Fruit fly (Drosophila melanogaster) ovary, adult (tissue): Measurements from ENCODE around the gene CG14053.
A peak's percentile ranks its signal among the peaks of the same experiment; 100 is the strongest.

Experiments used
- CG17801 ChIP-seq: fragments of 200-800 bp; optimal IDR thresholded peaks from 2 replicates; lab custom pipeline; 2019; ENCODE audit warnings: missing biosample characterization, mild to moderate bottlenecking, missing genetic modification characterization, moderate library complexity; ENCODE audit not compliant: partially characterized antibody

The CG14053 gene

dm6 chrX:2193809-2194207 lies at the start of gene CG14053:
Gene CG14053 (minus strand): TSS chrX:2193909.
- TF ChIP-seq CG17801 (GFP tag; lab: Kevin White, UChicago) = no peak

- no peak for TF ChIP-seq CG17801 (GFP tag; lab: Kevin White, UChicago)
Measured at dm6 chrX:2242897-2243296, 49.2 kb upstream of the CG14053 start.

- TF ChIP-seq CG17801 (GFP tag; lab: Kevin White, UChicago) = no peak
Measured at dm6 chrX:2241842-2242241, 48.1 kb upstream of the CG14053 start, which contains the start of gene kz. Gene kz (minus strand): TSS chrX:2242035.

- no peak for TF ChIP-seq CG17801 (GFP tag; lab: Kevin White, UChicago)
Measured at dm6 chrX:2225138-2225537, 31.4 kb upstream of the CG14053 start, which contains the start of gene pcx. Gene pcx (plus strand): TSS chrX:2225296.

- no peak for TF ChIP-seq CG17801 (GFP tag; lab: Kevin White, UChicago)
Measured at dm6 chrX:2223454-2223853, 29.7 kb upstream of the CG14053 start, which contains the start of gene CG14052. Gene CG14052 (plus strand): TSS chrX:2223754.

dm6 chrX:2222181-2222790 lies 28.6 kb upstream of the CG14053 start, which contains the start of gene Vinc:
Gene Vinc (minus strand): TSS chrX:2222567.
- TF ChIP-seq CG17801 (GFP tag; lab: Kevin White, UChicago) = peak; percentile 97

- no peak for TF ChIP-seq CG17801 (GFP tag; lab: Kevin White, UChicago)
Measured at dm6 chrX:2221598-2221997, 27.9 kb upstream of the CG14053 start.

- no peak for TF ChIP-seq CG17801 (GFP tag; lab: Kevin White, UChicago)
Measured at dm6 chrX:2219899-2220298, 26.2 kb upstream of the CG14053 start.

- no peak for TF ChIP-seq CG17801 (GFP tag; lab: Kevin White, UChicago)
Measured at dm6 chrX:2219246-2219645, 25.5 kb upstream of the CG14053 start.

- no peak for TF ChIP-seq CG17801 (GFP tag; lab: Kevin White, UChicago)
Measured at dm6 chrX:2218455-2218854, 24.7 kb upstream of the CG14053 start.

dm6 chrX:2213759-2214406 lies 20.2 kb upstream of the CG14053 start, which contains the start of gene SmydA-8:
Gene SmydA-8 (minus strand): TSS chrX:2213809.
- TF ChIP-seq CG17801 (GFP tag; lab: Kevin White, UChicago) = peak; percentile 32

- TF ChIP-seq CG17801 (GFP tag; lab: Kevin White, UChicago) = no peak
Measured at dm6 chrX:2212327-2212820, 18.7 kb upstream of the CG14053 start.

dm6 chrX:2208641-2209241 lies 15.0 kb upstream of the CG14053 start:
- no peak for TF ChIP-seq CG17801 (GFP tag; lab: Kevin White, UChicago)

dm6 chrX:2203766-2204165 lies 10.1 kb upstream of the CG14053 start, which contains the start of gene FarO:
Gene FarO (minus strand): TSS chrX:2203866.
- no peak for TF ChIP-seq CG17801 (GFP tag; lab: Kevin White, UChicago)

- no peak for TF ChIP-seq CG17801 (GFP tag; lab: Kevin White, UChicago)
Measured at dm6 chrX:2199303-2199702, 5.6 kb upstream of the CG14053 start.
